Fruit fly (Drosophila melanogaster): ENCODE data around the gene plum.

- TF ChIP-seq CG12768 (GFP tag; optimal IDR thresholded peaks at IDR 0.05) (no peak), CG11617 (GFP tag; optimal IDR thresholded peaks at IDR 0.05) (no peak), CG7101 (tag; optimal IDR thresholded peaks at IDR 0.05) (no peak), ovo (GFP tag; optimal IDR thresholded peaks at IDR 0.05) (no peak), kay (GFP tag; ENCODE audit: borderline replicate concordance) (no peak), Crg-1 (GFP tag; optimal IDR thresholded peaks at IDR 0.05) (no peak), CG1620 (GFP tag; optimal IDR thresholded peaks at IDR 0.05) (no peak), cnc (optimal IDR thresholded peaks at IDR 0.05) (no peak)
Observed at dm6 chr3R:26433743-26434142, 101.3 kb downstream of the plum start.

Data from whole organism, adult.